Worm (Caenorhabditis elegans) whole organism, early embryonic: Measurements from ENCODE around the gene pck-3.
A peak's percentile ranks its signal among the peaks of the same experiment; 100 is the strongest.

Experiments used
- B0310.2 ChIP-seq: sonication (generic microtip); optimal IDR thresholded peaks from 2 replicates; lab custom pipeline; 2016; ENCODE audit warnings: mild to moderate bottlenecking, missing genetic modification characterization, missing compliant biosample characterization
- F13C5.2 ChIP-seq: sonication (generic microtip); optimal IDR thresholded peaks from 2 replicates; lab custom pipeline; 2017; ENCODE audit warnings: mild to moderate bottlenecking, missing genetic modification characterization, inconsistent platforms, missing compliant biosample characterization
- aly-1 ChIP-seq: sonication (generic microtip); optimal IDR thresholded peaks from 2 replicates; lab custom pipeline; 2016; ENCODE audit warnings: missing genetic modification characterization, missing compliant biosample characterization
- ama-1 ChIP-seq: fragments of 150-350 bp; optimal IDR thresholded peaks from 2 replicates; lab custom pipeline; 2014
- ceh-13 ChIP-seq: fragments of 200-800 bp; sonication (Bioruptor generic); optimal IDR thresholded peaks from 2 replicates; lab custom pipeline; 2018; ENCODE audit warnings: mild to moderate bottlenecking, missing genetic modification characterization, missing compliant biosample characterization
- ceh-36 ChIP-seq: sonication (generic microtip); optimal IDR thresholded peaks from 2 replicates; lab custom pipeline; 2016; ENCODE audit warnings: missing genetic modification characterization, inconsistent platforms, missing compliant biosample characterization
- ets-7 ChIP-seq: sonication (generic microtip); optimal IDR thresholded peaks from 2 replicates; lab custom pipeline; 2016; ENCODE audit warnings: missing genotype, missing genetic modification characterization, missing compliant biosample characterization
- flt-1 ChIP-seq: fragments of 200-800 bp; sonication (Bioruptor generic); IDR thresholded peaks from 2 replicates; pipeline ENCODE4 v1.3.6; 2022; ENCODE audit warnings: missing genetic modification characterization, missing compliant biosample characterization
- hmbx-1 ChIP-seq: sonication (generic microtip); optimal IDR thresholded peaks from 2 replicates; lab custom pipeline; 2016; ENCODE audit warnings: mild to moderate bottlenecking, missing genetic modification characterization, missing compliant biosample characterization
- hmg-4 ChIP-seq: fragments of 200-800 bp; sonication (Bioruptor generic); optimal IDR thresholded peaks from 2 replicates; lab custom pipeline; 2018; ENCODE audit warnings: mild to moderate bottlenecking, missing genetic modification characterization, missing compliant biosample characterization
- hnd-1 ChIP-seq: sonication (generic microtip); optimal IDR thresholded peaks from 2 replicates; lab custom pipeline; 2016; ENCODE audit warnings: missing genetic modification characterization, missing compliant biosample characterization
- pes-1 ChIP-seq: fragments of 200-800 bp; sonication (Bioruptor generic); IDR thresholded peaks from 2 replicates; pipeline ENCODE4 v1.3.6; 2022; ENCODE audit warnings: missing genetic modification reagents, missing genetic modification characterization, missing compliant biosample characterization
- scrt-1 ChIP-seq: fragments of 200-800 bp; sonication (Bioruptor generic); IDR thresholded peaks from 2 replicates; pipeline ENCODE4 v1.3.6; 2022; ENCODE audit warnings: missing genetic modification characterization, missing compliant biosample characterization
- sea-1 ChIP-seq: fragments of 200-800 bp; sonication (Bioruptor generic); conservative IDR thresholded peaks from 2 replicates; pipeline ENCODE4 v1.3.6; 2022; ENCODE audit warnings: missing genetic modification characterization, missing compliant biosample characterization
- tbx-11 ChIP-seq: fragments of 200-800 bp; sonication (Bioruptor generic); IDR thresholded peaks from 2 replicates; pipeline ENCODE4 v1.3.6; 2022; ENCODE audit warnings: missing genetic modification characterization, missing compliant biosample characterization
- tbx-37 ChIP-seq: fragments of 200-800 bp; sonication (Bioruptor generic); conservative IDR thresholded peaks from 2 replicates; pipeline ENCODE4 v1.3.6; 2022; ENCODE audit warnings: missing genetic modification reagents, missing genetic modification characterization, missing compliant biosample characterization
- tra-4 ChIP-seq: sonication (generic microtip); optimal IDR thresholded peaks from 2 replicates; lab custom pipeline; 2017; ENCODE audit warnings: missing genetic modification characterization, missing compliant biosample characterization

pck-3 gene

ce11 chrIV:5896341-5896740 lies at the start of gene pck-3:
TSS of gene pck-3 (plus strand) at chrIV:5896641.
- TF ChIP-seq ama-1 (lab: Kevin White, UChicago) = no peak
- TF ChIP-seq aly-1 = no peak
- no peak for TF ChIP-seq B0310.2 (tag; lab: Kevin White, UChicago)
- no peak for TF ChIP-seq hmbx-1 (tag; lab: Kevin White, UChicago)
- no peak for TF ChIP-seq scrt-1 (GFP tag; lab: Robert Waterston, UW)
- TF ChIP-seq F13C5.2 = no peak
- TF ChIP-seq hnd-1 (tag; lab: Kevin White, UChicago) = no peak
- no peak for TF ChIP-seq flt-1
- no peak for TF ChIP-seq sea-1
- no peak for TF ChIP-seq tbx-37 (GFP tag; lab: Robert Waterston, UW)
- TF ChIP-seq pes-1 (GFP tag; lab: Robert Waterston, UW) = no peak
- TF ChIP-seq tbx-11 = no peak

- TF ChIP-seq pes-1 (GFP tag; lab: Robert Waterston, UW) (no peak), F13C5.2 (peak; percentile 25)
Measured at ce11 chrIV:5847986-5848707, 48.3 kb upstream of the pck-3 start, which contains the start of gene sams-3. TSS of gene sams-3 (plus strand) at chrIV:5848657.

- no peak for TF ChIP-seq tra-4 (tag; lab: Kevin White, UChicago)
- TF ChIP-seq sea-1 = no peak
- TF ChIP-seq pes-1 (GFP tag; lab: Robert Waterston, UW) = no peak
- no peak for TF ChIP-seq hmbx-1 (tag; lab: Kevin White, UChicago)
- TF ChIP-seq scrt-1 (GFP tag; lab: Robert Waterston, UW) = no peak
- TF ChIP-seq ceh-36 (tag; lab: Kevin White, UChicago) = no peak
- no peak for TF ChIP-seq ama-1 (lab: Kevin White, UChicago)
- TF ChIP-seq B0310.2 (tag; lab: Kevin White, UChicago) = no peak
- TF ChIP-seq tbx-37 (GFP tag; lab: Robert Waterston, UW) = no peak
- TF ChIP-seq hmg-4 (GFP tag; lab: Kevin White, UChicago) = no peak
- TF ChIP-seq ceh-13 (GFP tag; lab: Kevin White, UChicago) = no peak
- no peak for TF ChIP-seq flt-1
- no peak for TF ChIP-seq ets-7
- TF ChIP-seq hnd-1 (tag; lab: Kevin White, UChicago) = no peak
- TF ChIP-seq tbx-11 = no peak
- TF ChIP-seq aly-1 = no peak
- no peak for TF ChIP-seq F13C5.2
Measured at ce11 chrIV:5850765-5851377, 45.6 kb upstream of the pck-3 start.

- TF ChIP-seq hmg-4 (GFP tag; lab: Kevin White, UChicago) (no peak), F13C5.2 (no peak), tra-4 (tag; lab: Kevin White, UChicago) (no peak), scrt-1 (GFP tag; lab: Robert Waterston, UW) (no peak), hmbx-1 (tag; lab: Kevin White, UChicago) (no peak), ceh-13 (GFP tag; lab: Kevin White, UChicago) (no peak), ceh-36 (tag; lab: Kevin White, UChicago) (no peak), hnd-1 (tag; lab: Kevin White, UChicago) (no peak), ama-1 (lab: Kevin White, UChicago) (no peak), aly-1 (no peak), pes-1 (GFP tag; lab: Robert Waterston, UW) (no peak), tbx-11 (no peak)
Measured at ce11 chrIV:5855608-5856007, 40.8 kb upstream of the pck-3 start.

- TF ChIP-seq ets-7 = no peak
- TF ChIP-seq ceh-36 (tag; lab: Kevin White, UChicago) = no peak
- no peak for TF ChIP-seq aly-1
- no peak for TF ChIP-seq ceh-13 (GFP tag; lab: Kevin White, UChicago)
- TF ChIP-seq pes-1 (GFP tag; lab: Robert Waterston, UW) = no peak
- no peak for TF ChIP-seq sea-1
Measured at ce11 chrIV:5856975-5857374, 39.5 kb upstream of the pck-3 start.

ce11 chrIV:5858212-5858611 lies 38.2 kb upstream of the pck-3 start:
- TF ChIP-seq tbx-11 (no peak), ama-1 (lab: Kevin White, UChicago) (no peak), B0310.2 (tag; lab: Kevin White, UChicago) (no peak), F13C5.2 (no peak), ets-7 (no peak), tra-4 (tag; lab: Kevin White, UChicago) (no peak), hmbx-1 (tag; lab: Kevin White, UChicago) (no peak), hmg-4 (GFP tag; lab: Kevin White, UChicago) (no peak), tbx-37 (GFP tag; lab: Robert Waterston, UW) (no peak), ceh-36 (tag; lab: Kevin White, UChicago) (no peak), scrt-1 (GFP tag; lab: Robert Waterston, UW) (no peak)

- TF ChIP-seq ceh-36 (tag; lab: Kevin White, UChicago) = no peak
- no peak for TF ChIP-seq pes-1 (GFP tag; lab: Robert Waterston, UW)
- TF ChIP-seq ets-7 = no peak
- TF ChIP-seq hmg-4 (GFP tag; lab: Kevin White, UChicago) = no peak
- no peak for TF ChIP-seq sea-1
- no peak for TF ChIP-seq ama-1 (lab: Kevin White, UChicago)
- TF ChIP-seq tra-4 (tag; lab: Kevin White, UChicago) = no peak
- TF ChIP-seq scrt-1 (GFP tag; lab: Robert Waterston, UW) = no peak
- no peak for TF ChIP-seq tbx-11
- no peak for TF ChIP-seq ceh-13 (GFP tag; lab: Kevin White, UChicago)
- TF ChIP-seq tbx-37 (GFP tag; lab: Robert Waterston, UW) = no peak
- no peak for TF ChIP-seq F13C5.2
- TF ChIP-seq hmbx-1 (tag; lab: Kevin White, UChicago) = no peak
- TF ChIP-seq flt-1 = no peak
Measured at ce11 chrIV:5859876-5860275, 36.6 kb upstream of the pck-3 start, which contains the start of gene C06E7.4. TSS of gene C06E7.4 (minus strand) at chrIV:5859976.
